Worm (Caenorhabditis elegans) whole organism, L4/young adult: Measurements from ENCODE around the gene dmsr-11.

Source experiments
- W03F9.2 ChIP-seq: fragments of 150-350 bp; optimal IDR thresholded peaks from 2 replicates; lab custom pipeline; 2014; ENCODE audit warnings: missing biosample characterization, missing genetic modification characterization
- dao-5 ChIP-seq: sonication (generic microtip); optimal IDR thresholded peaks from 2 replicates; lab custom pipeline; 2016; ENCODE audit warnings: missing genotype, missing genetic modification characterization, moderate library complexity, missing compliant biosample characterization
- him-1 ChIP-seq: sonication (generic microtip); optimal IDR thresholded peaks from 2 replicates; lab custom pipeline; 2016; ENCODE audit warnings: missing genotype, missing genetic modification reagents, missing genetic modification characterization, missing compliant biosample characterization

ce11 chrV:6838599-6838998, 34.7 kb upstream of the dmsr-11 start, which contains the start of gene T15B7.15:
- TF ChIP-seq him-1 (tag; lab: Kevin White, UChicago) (no peak), W03F9.2 (no peak), dao-5 (tag; lab: Kevin White, UChicago) (no peak)
